Worm (Caenorhabditis elegans) whole organism, L1 larva: ENCODE measurements around the gene trpp-12.

Source experiments
- C34B4.2 ChIP-seq: sonication (generic microtip); optimal IDR thresholded peaks from 2 replicates; lab custom pipeline; 2017; ENCODE audit warnings: mild to moderate bottlenecking, missing genetic modification characterization, missing compliant biosample characterization
- jun-1 ChIP-seq: fragments of 150-350 bp; optimal IDR thresholded peaks from 2 replicates; lab custom pipeline; 2014; ENCODE audit warnings: missing biosample characterization, missing genetic modification reagents, missing genetic modification characterization
- lin-15B ChIP-seq: fragments of 150-350 bp; sonication (generic microtip); optimal IDR thresholded peaks from 3 replicates; lab custom pipeline; 2014; ENCODE audit warnings: missing biosample characterization, missing genetic modification characterization
- lin-39 ChIP-seq: fragments of 150-350 bp; optimal IDR thresholded peaks from 2 replicates; lab custom pipeline; 2014; ENCODE audit warnings: missing biosample characterization, missing genetic modification reagents, missing genetic modification characterization
- mdl-1 ChIP-seq, 2 experiments: fragments of 150-350 bp; optimal IDR thresholded peaks; 2 replicates each; lab custom pipeline; 2014 to 2017; ENCODE audit warnings: missing biosample characterization in 2 of 2, missing genetic modification characterization in 2 of 2, inconsistent platforms in 1 of 2
- nhr-11 ChIP-seq: fragments of 150-350 bp; optimal IDR thresholded peaks from 2 replicates; lab custom pipeline; 2014; ENCODE audit warnings: missing biosample characterization, missing genetic modification characterization
- nhr-77 ChIP-seq: fragments of 150-350 bp; optimal IDR thresholded peaks from 2 replicates; lab custom pipeline; 2014; ENCODE audit warnings: missing biosample characterization, missing genetic modification characterization
- unc-62 ChIP-seq: fragments of 150-350 bp; optimal IDR thresholded peaks from 2 replicates; lab custom pipeline; 2014; ENCODE audit warnings: missing biosample characterization, missing genetic modification reagents, missing genetic modification characterization

DNA sequence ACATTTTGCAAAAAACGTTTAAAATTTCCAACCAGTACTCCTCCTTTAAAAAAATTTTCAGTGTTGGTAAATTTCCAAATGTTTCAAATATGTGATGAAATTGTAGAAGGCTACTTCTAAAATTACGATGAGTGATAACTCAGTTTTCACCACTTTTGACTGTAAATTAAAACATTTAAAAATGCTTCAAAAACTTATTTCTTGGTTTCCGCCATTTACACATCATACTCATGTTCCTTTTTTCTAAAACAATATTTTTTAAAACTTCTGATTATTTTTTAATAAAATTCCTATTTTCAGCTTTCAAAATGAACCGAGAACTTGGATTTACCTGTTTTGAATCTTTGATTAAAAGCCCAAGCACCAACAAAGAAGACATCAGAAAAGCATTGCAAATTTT, 5.8 kb upstream of the trpp-12 start, which contains the start of gene C43H6.4:
- TF ChIP-seq mdl-1 (tag; optimal IDR thresholded peaks at IDR 0.05; lab: Kevin White, UChicago) (no peak), nhr-11 (tag; lab: Kevin White, UChicago) (no peak), lin-39 (tag; lab: Kevin White, UChicago) (no peak), nhr-77 (no peak), unc-62 (GFP tag; lab: Kevin White, UChicago) (no peak), jun-1 (no peak), lin-15B (no peak), C34B4.2 (tag; lab: Kevin White, UChicago) (no peak)
